Worm (Caenorhabditis elegans) whole organism, L4 larva: ENCODE results near the gene fbxa-197.

Experiments used
- D1046.2 ChIP-seq: fragments of 200-800 bp; sonication (Bioruptor generic); IDR thresholded peaks from 2 replicates; pipeline ENCODE4 v1.3.6; 2022; ENCODE audit warnings: missing genetic modification characterization, missing compliant biosample characterization
- dmd-8 ChIP-seq: fragments of 200-800 bp; sonication (Bioruptor generic); IDR thresholded peaks from 2 replicates; pipeline ENCODE4 v1.3.6; 2022; ENCODE audit warnings: missing genetic modification characterization, missing compliant biosample characterization
- fkh-10 ChIP-seq: fragments of 150-350 bp; optimal IDR thresholded peaks from 2 replicates; lab custom pipeline; 2014; ENCODE audit warnings: missing biosample characterization, missing genetic modification reagents, missing genetic modification characterization
- lin-29 ChIP-seq: fragments of 200-800 bp; sonication (Bioruptor generic); IDR thresholded peaks from 2 replicates; pipeline ENCODE4 v1.3.6; 2022; ENCODE audit warnings: missing genetic modification reagents, missing genetic modification characterization, missing compliant biosample characterization
- lir-3 ChIP-seq: sonication (generic microtip); optimal IDR thresholded peaks from 2 replicates; lab custom pipeline; 2016; ENCODE audit warnings: mild to moderate bottlenecking, missing genetic modification characterization, missing compliant biosample characterization
- unc-130 ChIP-seq: sonication (generic microtip); optimal IDR thresholded peaks from 2 replicates; lab custom pipeline; 2016; ENCODE audit warnings: missing genetic modification reagents, missing genetic modification characterization, missing compliant biosample characterization

DNA sequence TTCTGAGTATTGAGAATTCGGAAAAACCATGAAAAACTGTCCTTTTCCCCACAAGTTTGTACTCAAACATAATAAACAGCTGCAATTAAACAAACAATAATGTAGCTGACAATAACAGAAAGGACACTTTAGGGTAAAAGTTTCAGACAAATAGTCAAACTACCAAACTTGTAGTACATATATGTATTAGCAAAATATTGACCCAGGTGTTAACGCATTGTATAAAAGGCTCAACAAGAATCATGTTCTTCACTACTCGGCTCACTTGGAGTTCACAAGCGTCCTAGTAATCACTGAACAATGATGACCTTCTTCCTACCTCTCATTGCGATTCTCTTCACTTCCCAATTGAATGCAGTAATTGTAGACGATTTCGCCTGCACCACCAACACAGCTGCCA lies 44.4 kb downstream of the fbxa-197 start, which contains the start of gene F35E8.6:
- TF ChIP-seq dmd-8 (GFP tag; lab: Robert Waterston, UW) = no peak
- TF ChIP-seq lin-29 (GFP tag; lab: Robert Waterston, UW) = no peak
- TF ChIP-seq fkh-10 (GFP tag; lab: Kevin White, UChicago) = no peak
- no peak for TF ChIP-seq D1046.2 (GFP tag; lab: Robert Waterston, UW)
- TF ChIP-seq lir-3 (tag; lab: Kevin White, UChicago) = no peak
- TF ChIP-seq unc-130 = no peak
